Worm (Caenorhabditis elegans) whole organism, L2 larva: ENCODE data around the gene lelo-3.

Experiments
- lin-39 ChIP-seq: fragments of 150-350 bp; optimal IDR thresholded peaks from 2 replicates; lab custom pipeline; 2014; ENCODE audit warnings: missing biosample characterization, missing genetic modification reagents, missing genetic modification characterization
- nhr-10 ChIP-seq: sonication (generic microtip); optimal IDR thresholded peaks from 2 replicates; lab custom pipeline; 2017; ENCODE audit warnings: missing biosample characterization, missing genetic modification characterization
- nhr-12 ChIP-seq: fragments of 150-350 bp; optimal IDR thresholded peaks from 2 replicates; lab custom pipeline; 2014; ENCODE audit warnings: missing biosample characterization, missing genetic modification characterization
- nhr-129 ChIP-seq: fragments of 150-350 bp; optimal IDR thresholded peaks from 2 replicates; lab custom pipeline; 2014; ENCODE audit warnings: missing biosample characterization, missing genetic modification characterization
- nhr-23 ChIP-seq: fragments of 150-350 bp; optimal IDR thresholded peaks from 2 replicates; lab custom pipeline; 2014; ENCODE audit warnings: missing biosample characterization, missing genetic modification reagents, missing genetic modification characterization
- unc-39 ChIP-seq: fragments of 150-350 bp; optimal IDR thresholded peaks from 2 replicates; lab custom pipeline; 2014; ENCODE audit warnings: missing biosample characterization, missing genetic modification characterization
- unc-62 ChIP-seq: fragments of 150-350 bp; optimal IDR thresholded peaks from 2 replicates; lab custom pipeline; 2014; ENCODE audit warnings: missing biosample characterization, missing genetic modification reagents, missing genetic modification characterization
- ztf-4 ChIP-seq: fragments of 150-350 bp; optimal IDR thresholded peaks from 2 replicates; lab custom pipeline; 2014; ENCODE audit warnings: missing biosample characterization, missing genetic modification characterization

DNA sequence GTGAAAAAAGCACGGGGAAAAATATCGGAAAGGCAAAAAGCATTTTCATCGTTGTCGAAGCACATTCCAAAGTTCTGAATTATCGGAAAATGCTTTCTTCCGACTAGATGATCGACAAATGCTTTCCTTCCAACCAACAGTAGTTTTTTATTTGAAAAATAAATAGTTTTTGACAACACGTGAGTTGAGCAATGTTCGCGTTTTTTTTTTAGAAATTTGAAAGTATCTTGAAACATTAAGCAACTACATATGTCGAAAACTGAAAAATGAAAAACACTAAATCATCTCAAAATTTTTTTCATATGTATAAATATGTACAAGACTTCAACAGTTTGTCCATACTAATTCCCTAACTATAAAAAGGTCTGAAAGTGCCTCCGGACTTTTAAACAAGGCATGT is 17.2 kb upstream of the lelo-3 start, which contains the start of gene hsp-25:
- TF ChIP-seq ztf-4: no peak
- TF ChIP-seq nhr-129 (tag; lab: Kevin White, UChicago): no peak
- TF ChIP-seq unc-62 (GFP tag; lab: Kevin White, UChicago): no peak
- no peak for TF ChIP-seq unc-39 (tag; lab: Kevin White, UChicago)
- TF ChIP-seq nhr-12 (tag; lab: Kevin White, UChicago): no peak
- no peak for TF ChIP-seq nhr-10
- no peak for TF ChIP-seq nhr-23 (tag; lab: Kevin White, UChicago)
- no peak for TF ChIP-seq lin-39 (tag; lab: Kevin White, UChicago)
